Worm (Caenorhabditis elegans): ENCODE results near the gene hsp-1.

ce11 chrIV:17253435-17253834 is 25.3 kb upstream of the hsp-1 start:
- TF ChIP-seq him-1 (tag; optimal IDR thresholded peaks at IDR 0.05) (no peak), dao-5 (tag; optimal IDR thresholded peaks at IDR 0.05) (no peak)

Data from whole organism, L4/young adult.